Worm (Caenorhabditis elegans): ENCODE measurements around the gene cest-1.1.
A peak's percentile ranks its signal among the peaks of the same experiment; 100 is the strongest.

DNA sequence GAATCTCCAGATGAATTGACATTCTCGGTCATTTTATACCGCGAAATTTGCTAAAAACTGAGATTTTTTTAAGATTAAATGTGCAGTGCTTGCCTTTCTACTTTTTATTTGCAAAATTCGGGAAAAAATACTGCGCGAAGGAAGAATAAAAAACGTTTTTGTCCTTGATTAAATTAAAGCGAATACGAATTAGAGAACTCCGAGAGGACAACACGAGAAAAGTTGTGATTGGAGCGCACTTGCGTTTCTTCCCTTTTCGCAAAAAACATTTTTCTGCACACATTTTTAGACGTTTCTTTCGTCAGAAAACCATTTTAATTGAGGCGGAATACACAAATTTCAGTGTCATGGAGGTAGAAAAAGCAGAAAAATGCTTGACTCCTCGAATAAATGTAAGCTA, 18.9 kb upstream of the cest-1.1 start, which contains the start of the genes trm-1 and ints-2:
- TF ChIP-seq ztf-11 (tag; optimal IDR thresholded peaks at IDR 0.05), result peak in 1 of 2 experiments; percentile 55
- TF ChIP-seq fos-1 (tag; optimal IDR thresholded peaks at IDR 0.05), result peak; percentile 25
- TF ChIP-seq lin-39 (tag; optimal IDR thresholded peaks at IDR 0.05), result peak; percentile 33
- peak; percentile 21 for TF ChIP-seq aly-2 (tag; optimal IDR thresholded peaks at IDR 0.05)
- peak; percentile 57 for TF ChIP-seq nhr-90 (tag; optimal IDR thresholded peaks at IDR 0.05; ENCODE audit: poor library complexity)
- TF ChIP-seq mep-1 (tag; optimal IDR thresholded peaks at IDR 0.05), result peak; percentile 83
- TF ChIP-seq ztf-4 (tag; optimal IDR thresholded peaks at IDR 0.05), result no peak
